Fruit fly (Drosophila melanogaster) whole organism, embryonic: ENCODE results near the gene CG14431.

Experiments used
- ATbp ChIP-seq: fragments of 200-800 bp; sonication (Bioruptor generic); optimal IDR thresholded peaks from 2 replicates; lab custom pipeline; 2017; ENCODE audit warnings: missing biosample characterization, mild to moderate bottlenecking, missing genetic modification characterization, missing genetic modification reagents
- CG10274 ChIP-seq: fragments of 200-800 bp; sonication (Bioruptor generic); optimal IDR thresholded peaks from 3 replicates; lab custom pipeline; 2017; ENCODE audit warnings: missing biosample characterization, mild to moderate bottlenecking, missing genetic modification characterization
- CG10654 ChIP-seq: fragments of 200-800 bp; sonication (Bioruptor generic); optimal IDR thresholded peaks from 2 replicates; lab custom pipeline; 2016; ENCODE audit warnings: missing biosample characterization, missing genetic modification characterization
- CG13123 ChIP-seq: fragments of 200-800 bp; sonication (Bioruptor generic); optimal IDR thresholded peaks from 2 replicates; lab custom pipeline; 2016; ENCODE audit warnings: missing biosample characterization, missing genetic modification characterization
- CG14965 ChIP-seq: fragments of 200-800 bp; sonication (Bioruptor generic); optimal IDR thresholded peaks from 2 replicates; lab custom pipeline; 2016; ENCODE audit warnings: missing biosample characterization, missing genetic modification characterization, borderline replicate concordance
- CG15011 ChIP-seq: fragments of 200-800 bp; sonication (Bioruptor generic); optimal IDR thresholded peaks from 3 replicates; lab custom pipeline; 2018; ENCODE audit warnings: missing biosample characterization, mild to moderate bottlenecking, missing genetic modification characterization
- CG15073 ChIP-seq: fragments of 200-800 bp; sonication (Bioruptor generic); optimal IDR thresholded peaks from 2 replicates; lab custom pipeline; 2016; ENCODE audit warnings: missing biosample characterization, missing genetic modification characterization
- CG18011 ChIP-seq: fragments of 200-800 bp; sonication (Bioruptor generic); optimal IDR thresholded peaks from 2 replicates; lab custom pipeline; 2017; ENCODE audit warnings: missing biosample characterization, missing genetic modification characterization, mild to moderate bottlenecking, moderate library complexity, missing genotype
- CG3065 ChIP-seq: fragments of 200-800 bp; sonication (Bioruptor generic); optimal IDR thresholded peaks from 2 replicates; lab custom pipeline; 2016; ENCODE audit warnings: missing biosample characterization, missing genetic modification characterization
- CG34224 ChIP-seq: fragments of 200-800 bp; sonication (Bioruptor generic); IDR thresholded peaks from 3 replicates; pipeline ENCODE4 v1.3.6; 2022; ENCODE audit warnings: missing biosample characterization, missing genetic modification characterization; ENCODE audit not compliant: partially characterized antibody
- CG34422 ChIP-seq: fragments of 200-800 bp; sonication (Bioruptor generic); IDR thresholded peaks from 3 replicates; pipeline ENCODE4 v1.3.6; 2022; ENCODE audit warnings: missing biosample characterization, missing genetic modification characterization
- CG3847 ChIP-seq: fragments of 200-800 bp; sonication (Bioruptor generic); IDR thresholded peaks from 2 replicates; pipeline ENCODE4 v1.3.6; 2022; ENCODE audit warnings: missing biosample characterization, missing genetic modification characterization
- CG4360 ChIP-seq: fragments of 200-800 bp; sonication (Bioruptor generic); IDR thresholded peaks from 2 replicates; pipeline ENCODE4 v1.3.6; 2022; ENCODE audit warnings: missing biosample characterization, missing genetic modification characterization
- CG4404 ChIP-seq: fragments of 200-800 bp; sonication (Bioruptor generic); IDR thresholded peaks from 2 replicates; pipeline ENCODE4 v1.3.6; 2022; ENCODE audit warnings: missing biosample characterization, missing genetic modification characterization
- CG4820 ChIP-seq: fragments of 200-800 bp; sonication (Bioruptor generic); optimal IDR thresholded peaks from 3 replicates; lab custom pipeline; 2016; ENCODE audit warnings: missing biosample characterization, missing genetic modification characterization
- CG5245 ChIP-seq: fragments of 200-800 bp; sonication (Bioruptor generic); optimal IDR thresholded peaks from 3 replicates; lab custom pipeline; 2016; ENCODE audit warnings: missing biosample characterization, missing genetic modification characterization
- CG6689 ChIP-seq: fragments of 200-800 bp; sonication (Bioruptor generic); IDR thresholded peaks from 2 replicates; pipeline ENCODE4 v1.3.6; 2022; ENCODE audit warnings: missing biosample characterization, missing genetic modification characterization
- CG7271 ChIP-seq: fragments of 200-800 bp; sonication (Bioruptor generic); optimal IDR thresholded peaks from 2 replicates; lab custom pipeline; 2018; ENCODE audit warnings: missing biosample characterization, mild to moderate bottlenecking, missing genetic modification characterization, moderate library complexity
- Deaf1 ChIP-seq: fragments of 200-800 bp; optimal IDR thresholded peaks from 3 replicates; lab custom pipeline; 2019; ENCODE audit warnings: missing biosample characterization, mild to moderate bottlenecking, missing genetic modification characterization, moderate library complexity
- Drgx ChIP-seq: fragments of 200-800 bp; sonication (Bioruptor generic); IDR thresholded peaks from 2 replicates; pipeline ENCODE4 v1.3.6; 2022; ENCODE audit warnings: missing biosample characterization, missing genetic modification characterization
- E2f1 ChIP-seq: fragments of 200-800 bp; sonication (Bioruptor generic); IDR thresholded peaks from 2 replicates; pipeline ENCODE4 v1.3.6; 2022; ENCODE audit warnings: missing biosample characterization, missing genetic modification characterization
- Ets97D ChIP-seq: fragments of 200-800 bp; sonication (Bioruptor generic); optimal IDR thresholded peaks from 3 replicates; lab custom pipeline; 2016; ENCODE audit warnings: missing biosample characterization, missing genetic modification characterization
- Hr39 ChIP-seq: fragments of >200 bp; optimal IDR thresholded peaks from 2 replicates; lab custom pipeline; 2017
- Kr ChIP-seq: fragments of 200-800 bp; sonication (Bioruptor generic); optimal IDR thresholded peaks from 2 replicates; lab custom pipeline; 2017; ENCODE audit warnings: missing biosample characterization, mild to moderate bottlenecking, missing genetic modification characterization
- MESR4 ChIP-seq: fragments of 200-800 bp; sonication (Bioruptor generic); optimal IDR thresholded peaks from 2 replicates; lab custom pipeline; 2018; ENCODE audit warnings: missing biosample characterization, mild to moderate bottlenecking, missing genetic modification characterization, moderate library complexity
- Meics ChIP-seq: fragments of 200-800 bp; sonication (Bioruptor generic); optimal IDR thresholded peaks from 2 replicates; lab custom pipeline; 2017; ENCODE audit warnings: missing biosample characterization, mild to moderate bottlenecking, missing genetic modification characterization
- Oli ChIP-seq: fragments of 200-800 bp; sonication (Bioruptor generic); optimal IDR thresholded peaks from 2 replicates; lab custom pipeline; 2018; ENCODE audit warnings: missing biosample characterization, mild to moderate bottlenecking, missing genetic modification characterization, moderate library complexity
- Sox100B ChIP-seq: fragments of 200-800 bp; sonication (Bioruptor generic); optimal IDR thresholded peaks from 3 replicates; lab custom pipeline; 2018; ENCODE audit warnings: missing biosample characterization, mild to moderate bottlenecking, missing genetic modification characterization
- Sry-δ ChIP-seq: fragments of 200-800 bp; sonication (Bioruptor generic); optimal IDR thresholded peaks from 2 replicates; lab custom pipeline; 2016; ENCODE audit warnings: missing biosample characterization, missing genetic modification characterization
- YL-1 ChIP-seq: fragments of 200-800 bp; sonication (Bioruptor generic); optimal IDR thresholded peaks from 3 replicates; lab custom pipeline; 2017; ENCODE audit warnings: missing biosample characterization, mild to moderate bottlenecking, missing genetic modification characterization
- bsh ChIP-seq, 2 experiments: fragments of 200-800 bp; sonication (Bioruptor generic); optimal IDR thresholded peaks; 2 replicates each; lab custom pipeline; 2017 to 2018; ENCODE audit warnings: mild to moderate bottlenecking in 2 of 2, missing biosample characterization in 2 of 2, missing genetic modification characterization in 2 of 2, moderate library complexity in 1 of 2
- chif ChIP-seq, 2 experiments: fragments of 200-800 bp; sonication (Bioruptor generic); optimal IDR thresholded peaks; 3 replicates each; lab custom pipeline; 2016; ENCODE audit warnings: missing biosample characterization in 2 of 2, missing genetic modification characterization in 2 of 2
- chinmo ChIP-seq: fragments of 200-800 bp; sonication (Bioruptor generic); IDR thresholded peaks from 4 replicates; pipeline ENCODE4 v1.3.6; 2022; ENCODE audit warnings: missing biosample characterization, missing genetic modification characterization; ENCODE audit not compliant: partially characterized antibody
- chm ChIP-seq: fragments of 200-800 bp; sonication (Bioruptor generic); IDR thresholded peaks from 2 replicates; pipeline ENCODE4 v1.3.6; 2022; ENCODE audit warnings: missing biosample characterization, missing genetic modification characterization
- dan ChIP-seq: fragments of 200-800 bp; sonication (Bioruptor generic); IDR thresholded peaks from 2 replicates; pipeline ENCODE4 v1.3.6; 2022; ENCODE audit warnings: missing biosample characterization, missing genetic modification characterization
- exex ChIP-seq: fragments of 200-800 bp; sonication (Bioruptor generic); optimal IDR thresholded peaks from 4 replicates; lab custom pipeline; 2018; ENCODE audit warnings: missing biosample characterization, mild to moderate bottlenecking, missing genetic modification characterization, moderate library complexity
- gem ChIP-seq: fragments of 200-800 bp; sonication (Bioruptor generic); optimal IDR thresholded peaks from 2 replicates; lab custom pipeline; 2019; ENCODE audit warnings: missing biosample characterization, mild to moderate bottlenecking, missing genetic modification characterization, moderate library complexity
- grau ChIP-seq: fragments of 200-800 bp; optimal IDR thresholded peaks from 3 replicates; lab custom pipeline; 2019; ENCODE audit warnings: missing biosample characterization, mild to moderate bottlenecking, missing genetic modification characterization, moderate library complexity
- jigr1 ChIP-seq: fragments of 200-800 bp; sonication (Bioruptor generic); IDR thresholded peaks from 3 replicates; pipeline ENCODE4 v1.3.6; 2022; ENCODE audit warnings: missing biosample characterization, missing genetic modification characterization
- kah ChIP-seq: fragments of 200-800 bp; sonication (Bioruptor generic); optimal IDR thresholded peaks from 2 replicates; lab custom pipeline; 2018; ENCODE audit warnings: missing biosample characterization, mild to moderate bottlenecking, missing genetic modification characterization
- kay ChIP-seq: fragments of 200-800 bp; sonication (Bioruptor generic); optimal IDR thresholded peaks from 2 replicates; lab custom pipeline; 2016; ENCODE audit warnings: missing biosample characterization, missing genetic modification characterization
- lbe ChIP-seq: fragments of 200-800 bp; sonication (Bioruptor generic); optimal IDR thresholded peaks from 2 replicates; lab custom pipeline; 2016; ENCODE audit warnings: missing biosample characterization, mild to moderate bottlenecking, missing genetic modification characterization
- lola ChIP-seq, 3 experiments: fragments of >200 bp in 2 of 3; fragments of 200-800 bp in 1 of 3; sonication (Bioruptor generic) in 1 of 3; optimal IDR thresholded peaks; 2 replicates each; lab custom pipeline; 2017 to 2019; ENCODE audit warnings: missing biosample characterization in 3 of 3, missing genetic modification characterization in 3 of 3, mild to moderate bottlenecking in 1 of 3, moderate library complexity in 1 of 3
- pan ChIP-seq, 4 experiments: fragments of >200 bp in 3 of 4; fragments of 200-800 bp in 1 of 4; sonication (Bioruptor generic) in 1 of 4; optimal IDR thresholded peaks in 3 of 4; IDR thresholded peaks in 1 of 4; 2 replicates each; pipeline versions ENCODE4 v1.3.6 to Lab custom; 2017 to 2022; ENCODE audit warnings: missing biosample characterization in 2 of 4, missing genetic modification characterization in 2 of 4, mixed read lengths in 1 of 4
- pum ChIP-seq: fragments of 200-800 bp; sonication (Bioruptor generic); optimal IDR thresholded peaks from 2 replicates; lab custom pipeline; 2016; ENCODE audit warnings: missing biosample characterization, missing genetic modification characterization
- scrt ChIP-seq: fragments of 200-800 bp; sonication (Bioruptor generic); optimal IDR thresholded peaks from 2 replicates; lab custom pipeline; 2018; ENCODE audit warnings: missing biosample characterization, mild to moderate bottlenecking, missing genetic modification characterization, moderate library complexity
- sim ChIP-seq: fragments of 200-800 bp; sonication (Bioruptor generic); IDR thresholded peaks from 2 replicates; pipeline ENCODE4 v1.3.6; 2022; ENCODE audit warnings: missing biosample characterization, missing genetic modification characterization
- sima ChIP-seq: fragments of 200-800 bp; sonication (Bioruptor generic); optimal IDR thresholded peaks from 2 replicates; lab custom pipeline; 2016; ENCODE audit warnings: missing biosample characterization, missing genetic modification characterization
- so ChIP-seq: fragments of 200-800 bp; sonication (Bioruptor generic); IDR thresholded peaks from 3 replicates; pipeline ENCODE4 v1.3.6; 2022; ENCODE audit warnings: missing biosample characterization, missing genetic modification characterization
- twi ChIP-seq: fragments of 200-800 bp; optimal IDR thresholded peaks from 2 replicates; lab custom pipeline; 2019; ENCODE audit warnings: missing biosample characterization, mild to moderate bottlenecking, missing genetic modification characterization, moderate library complexity

CG14431 gene

DNA sequence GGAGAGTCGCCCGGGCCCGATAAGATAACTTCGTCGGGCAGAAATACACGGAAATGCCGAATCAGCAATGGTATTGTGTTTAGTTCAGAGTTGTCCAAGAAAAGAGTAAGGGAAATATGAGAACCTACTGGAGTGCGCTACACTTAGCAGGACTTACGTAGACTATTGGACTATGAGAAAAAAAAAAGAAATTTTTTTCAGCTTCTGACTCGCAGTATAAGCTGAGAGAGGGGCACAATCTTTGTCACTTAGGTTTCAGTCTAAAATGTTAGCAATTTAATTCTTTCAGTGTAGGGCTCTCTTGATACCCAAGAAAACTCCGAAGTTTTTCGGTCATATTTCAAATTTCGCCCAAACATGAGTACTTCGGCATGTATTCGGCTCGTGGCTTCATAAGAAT lies 85.7 kb downstream of the CG14431 start (continued):
- TF ChIP-seq chinmo (0 out of 4 replicates have a peak, but pooled peaks have one; percentile 3), Deaf1 (tag; lab: Kevin White, UChicago) (no peak), chm (peak; percentile 77), lola (GFP tag; optimal IDR thresholded peaks at IDR 0.05; lab: Kevin White, UChicago) (peak in 1 of 3 experiments; percentile 20), kah (GFP tag; lab: Kevin White, UChicago) (no peak), dan (GFP tag; lab: Robert Waterston, UW) (0 out of 2 replicates have a peak, but pooled peaks have one; percentile 22), CG15073 (GFP tag; lab: Kevin White, UChicago) (no peak), CG4360 (GFP tag; lab: Robert Waterston, UW) (no peak), CG5245 (GFP tag; lab: Kevin White, UChicago) (peak; percentile 29), sim (GFP tag; lab: Robert Waterston, UW) (peak; percentile 11; the same call in 1 of the 2 replicates), CG3065 (GFP tag; lab: Kevin White, UChicago) (no peak), CG7271 (tag; lab: Kevin White, UChicago) (no peak), pan (optimal IDR thresholded peaks at IDR 0.05; lab: Kevin White, UChicago) (no peak), pan (GFP tag; optimal IDR thresholded peaks at IDR 0.05 in 1 of 2, IDR thresholded peaks at IDR 0.05 in 1 of 2) (peak in 1 of 2 experiments; percentile 85), Sox100B (GFP tag; lab: Kevin White, UChicago) (peak; percentile 42), scrt (GFP tag; lab: Kevin White, UChicago) (peak; percentile 55), twi (no peak), Drgx (no peak), E2f1 (GFP tag; lab: Robert Waterston, UW) (peak; percentile 85), Meics (GFP tag; lab: Kevin White, UChicago) (peak; percentile 70), Oli (tag; lab: Kevin White, UChicago) (peak; percentile 70), bsh (GFP tag; optimal IDR thresholded peaks at IDR 0.05; lab: Kevin White, UChicago) (peak in 1 of 2 experiments; percentile 74), chif (GFP tag; optimal IDR thresholded peaks at IDR 0.05; lab: Kevin White, UChicago) (peak; percentile 68 to 71), CG4820 (GFP tag; lab: Kevin White, UChicago) (peak; percentile 63), sima (GFP tag; lab: Kevin White, UChicago) (no peak), CG18011 (GFP tag; lab: Kevin White, UChicago) (peak; percentile 21), ATbp (GFP tag; lab: Kevin White, UChicago) (peak; percentile 66), exex (tag; lab: Kevin White, UChicago) (peak; percentile 6), grau (tag; lab: Kevin White, UChicago) (peak; percentile 49), CG13123 (no peak), Sry-δ (GFP tag; lab: Kevin White, UChicago) (peak; percentile 34), CG14965 (no peak), gem (tag; lab: Kevin White, UChicago) (peak; percentile 81), pum (GFP tag; lab: Kevin White, UChicago) (peak; percentile 59), lbe (GFP tag; lab: Kevin White, UChicago) (peak; percentile 76), CG3847 (GFP tag; lab: Robert Waterston, UW) (peak; percentile 66), CG34422 (GFP tag; lab: Robert Waterston, UW) (peak; percentile 86), so (GFP tag; lab: Robert Waterston, UW) (peak; percentile 77; the same call in 2 of the 3 replicates), Hr39 (no peak), kay (GFP tag; lab: Kevin White, UChicago) (no peak), CG10654 (peak; percentile 52), Kr (GFP tag; lab: Kevin White, UChicago) (no peak), CG4404 (GFP tag; lab: Robert Waterston, UW) (peak; percentile 47), Ets97D (GFP tag; lab: Kevin White, UChicago) (no peak), CG10274 (GFP tag; lab: Kevin White, UChicago) (peak; percentile 67), CG34224 (no peak), jigr1 (GFP tag; lab: Robert Waterston, UW) (peak; percentile 44; the same call in 1 of the 3 replicates), CG15011 (GFP tag; lab: Kevin White, UChicago) (peak; percentile 49), MESR4 (GFP tag; lab: Kevin White, UChicago) (no peak), YL-1 (GFP tag; lab: Kevin White, UChicago) (peak; percentile 8), CG6689 (GFP tag; lab: Robert Waterston, UW) (peak; percentile 75)
